Worm (Caenorhabditis elegans): ENCODE measurements around the gene pyr-1.

Gene pyr-1

DNA sequence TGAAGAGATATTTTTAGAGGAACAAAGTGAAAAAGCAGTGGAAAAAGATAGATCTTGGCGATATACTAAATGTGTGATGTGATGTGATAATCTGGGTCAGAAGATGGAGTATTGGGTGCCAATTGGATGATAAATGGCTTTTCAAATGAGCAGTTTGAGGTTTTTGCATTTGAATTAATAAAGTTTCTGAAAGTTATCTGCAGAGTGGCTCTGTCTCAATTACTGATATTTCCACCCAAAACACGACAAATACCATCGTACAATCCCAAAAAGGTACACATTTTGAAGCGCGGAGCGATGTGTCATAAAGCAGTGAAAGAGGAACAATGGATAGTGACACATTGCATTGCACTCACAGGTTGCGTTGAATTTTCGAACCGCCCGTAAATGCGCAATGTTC, 11.4 kb upstream of the pyr-1 start:
- TF ChIP-seq let-526 (GFP tag; IDR thresholded peaks at IDR 0.05) = no peak
- TF ChIP-seq B0035.1 (tag; optimal IDR thresholded peaks at IDR 0.05) = no peak
- TF ChIP-seq F49E8.2 (tag; optimal IDR thresholded peaks at IDR 0.05; ENCODE audit: insufficient read depth) = no peak
- no peak for TF ChIP-seq lin-26 (GFP tag; IDR thresholded peaks at IDR 0.05)
- no peak for TF ChIP-seq ceh-100 (GFP tag; IDR thresholded peaks at IDR 0.05)
- no peak for TF ChIP-seq somi-1 (GFP tag; optimal IDR thresholded peaks at IDR 0.05)
- no peak for TF ChIP-seq ztf-6 (GFP tag; IDR thresholded peaks at IDR 0.05)
- TF ChIP-seq nhr-27 (tag; optimal IDR thresholded peaks at IDR 0.05) = no peak

- TF ChIP-seq nhr-80 (tag; optimal IDR thresholded peaks at IDR 0.05) (peak; percentile 13), F33H1.4 (GFP tag; IDR thresholded peaks at IDR 0.05) (no peak)
These were observed 10.4 kb upstream of the pyr-1 start for ce11 chrII:8640503-8640902.

DNA sequence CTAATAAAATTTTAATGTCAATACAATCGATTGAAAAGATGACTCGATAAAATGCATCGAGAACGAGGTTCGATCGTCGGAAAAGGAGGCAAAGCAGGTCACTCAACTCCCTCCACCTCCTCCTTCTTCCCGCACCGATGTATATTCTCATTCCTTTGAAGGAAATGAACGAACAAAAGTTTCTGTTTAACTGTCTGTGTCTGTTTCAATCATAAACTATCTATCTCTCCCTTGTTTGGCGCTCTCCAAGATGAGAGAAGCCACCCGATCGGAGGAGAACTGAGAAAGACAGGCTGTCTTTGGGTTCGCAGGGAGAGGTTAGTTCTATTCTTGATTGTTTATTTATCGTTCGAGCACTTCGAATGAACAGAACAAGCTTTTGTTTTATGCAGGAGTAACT, 9.8 kb upstream of the pyr-1 start, which contains the start of gene D2085.7:
Gene D2085.7, plus strand, starts transcription at position 251 of the 400 bp plus-strand sequence.
- TF ChIP-seq hmg-1.2 (GFP tag; IDR thresholded peaks at IDR 0.05) (peak; percentile 28; the same call in 1 of the 2 replicates), nfya-2 (GFP tag; IDR thresholded peaks at IDR 0.05) (no peak)

- TF ChIP-seq athp-1 (tag; optimal IDR thresholded peaks at IDR 0.05) = no peak
- no peak for TF ChIP-seq snpc-1.1 (tag; optimal IDR thresholded peaks at IDR 0.05; ENCODE audit: insufficient read depth)
- TF ChIP-seq B0019.2 (GFP tag; conservative IDR thresholded peaks at IDR 0.05) = no peak
- no peak for TF ChIP-seq nhr-120 (GFP tag; IDR thresholded peaks at IDR 0.05)
- no peak for TF ChIP-seq F10E7.11 (tag; optimal IDR thresholded peaks at IDR 0.05)
- no peak for TF ChIP-seq rec-8 (tag; optimal IDR thresholded peaks at IDR 0.05)
- TF ChIP-seq pha-4 (tag; optimal IDR thresholded peaks at IDR 0.05) = no peak
These were observed 8.5 kb upstream of the pyr-1 start for ce11 chrII:8642376-8642775.

DNA sequence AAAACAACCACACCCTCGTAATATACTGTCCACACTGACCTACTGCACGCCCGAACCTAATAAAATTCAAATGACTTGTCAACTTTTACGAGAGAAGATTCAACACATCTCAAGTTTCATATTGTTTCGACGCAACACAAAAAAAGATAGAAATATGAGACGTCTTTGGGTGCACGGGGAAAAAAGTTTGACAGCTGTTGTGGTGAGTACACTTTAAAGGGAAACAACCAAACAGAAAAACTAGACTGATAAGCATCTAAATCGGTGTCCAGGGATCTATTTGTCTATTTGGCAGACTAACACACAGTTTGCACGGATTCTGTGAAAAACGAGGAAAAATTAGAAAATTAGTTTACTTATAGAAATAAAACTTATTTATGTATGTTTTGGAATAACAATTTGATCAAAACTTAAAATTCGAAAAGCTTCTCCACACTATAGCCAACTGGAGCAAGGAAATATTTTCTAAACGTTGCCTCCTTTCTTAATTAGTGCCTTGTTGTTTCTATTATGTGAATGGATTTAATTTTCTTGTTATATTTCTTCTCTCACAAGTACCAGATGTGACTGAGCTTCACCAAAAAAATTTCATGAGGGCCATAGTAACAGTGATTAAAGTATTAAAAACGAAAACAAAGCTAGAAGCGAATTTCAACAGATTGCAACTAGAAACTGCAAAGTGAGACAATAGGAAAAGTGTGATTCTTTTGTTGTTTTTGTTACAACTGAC, 7.1 kb upstream of the pyr-1 start:
- no peak for TF ChIP-seq F37B4.10 (GFP tag; IDR thresholded peaks at IDR 0.05)

DNA sequence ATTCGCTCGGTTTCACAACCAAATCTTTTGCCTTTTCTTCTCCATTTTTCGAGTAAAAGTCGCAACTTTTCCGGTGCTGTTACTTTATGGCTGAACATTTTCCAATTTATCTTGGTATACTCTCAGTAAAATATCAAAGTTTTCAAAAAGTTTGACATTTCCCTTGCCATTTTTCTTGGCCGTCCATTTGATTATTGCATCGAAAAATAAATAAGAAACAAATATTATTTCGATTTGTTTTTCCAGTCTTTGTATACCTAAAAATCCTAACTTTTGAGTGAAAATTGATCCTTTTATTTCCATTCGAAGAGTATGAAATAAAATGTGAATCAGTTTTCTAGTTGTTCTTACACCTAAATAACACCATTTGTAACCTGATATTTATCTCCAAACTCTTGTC, 4.5 kb upstream of the pyr-1 start:
- TF ChIP-seq dox-1 (GFP tag; IDR thresholded peaks at IDR 0.05) (no peak), sea-2 (GFP tag; IDR thresholded peaks at IDR 0.05) (no peak), lin-35 (GFP tag; optimal IDR thresholded peaks at IDR 0.05) (no peak), ceh-40 (GFP tag; IDR thresholded peaks at IDR 0.05) (no peak), ets-4 (GFP tag; optimal IDR thresholded peaks at IDR 0.05) (no peak), pbrm-1 (GFP tag; IDR thresholded peaks at IDR 0.05) (no peak), C06A6.2 (GFP tag; conservative IDR thresholded peaks at IDR 0.05) (no peak), ZK185.1 (tag; optimal IDR thresholded peaks at IDR 0.05; ENCODE audit: poor library complexity, severe bottlenecking) (no peak), snpc-1.3 (tag; optimal IDR thresholded peaks at IDR 0.05; ENCODE audit: insufficient read depth) (no peak), rpc-1 (optimal IDR thresholded peaks at IDR 0.05) (no peak), rpc-1 (tag; optimal IDR thresholded peaks at IDR 0.05) (no peak)

Measured in whole organism, young adult.